Worm (Caenorhabditis elegans) whole organism, L1 larva: ENCODE results near the gene srab-1.

Experiments
- C16A3.4 ChIP-seq: fragments of 150-350 bp; optimal IDR thresholded peaks from 2 replicates; lab custom pipeline; 2014; ENCODE audit warnings: missing biosample characterization, missing genetic modification characterization
- C34B4.2 ChIP-seq: sonication (generic microtip); optimal IDR thresholded peaks from 2 replicates; lab custom pipeline; 2017; ENCODE audit warnings: mild to moderate bottlenecking, missing genetic modification characterization, missing compliant biosample characterization
- F16B12.6 ChIP-seq: fragments of 150-350 bp; optimal IDR thresholded peaks from 2 replicates; lab custom pipeline; 2014; ENCODE audit warnings: missing biosample characterization, missing genetic modification characterization
- aha-1 ChIP-seq: fragments of 150-350 bp; optimal IDR thresholded peaks from 2 replicates; lab custom pipeline; 2014; ENCODE audit warnings: missing biosample characterization, missing genetic modification characterization
- ama-1 ChIP-seq: fragments of 150-350 bp; optimal IDR thresholded peaks from 2 replicates; lab custom pipeline; 2014
- blmp-1 ChIP-seq: fragments of 150-350 bp; optimal IDR thresholded peaks from 2 replicates; lab custom pipeline; 2014; ENCODE audit warnings: missing biosample characterization, missing genetic modification characterization
- ceh-8 ChIP-seq: fragments of 200-800 bp; sonication (Bioruptor generic); optimal IDR thresholded peaks from 2 replicates; lab custom pipeline; 2018; ENCODE audit warnings: mild to moderate bottlenecking, missing genetic modification characterization, moderate library complexity, missing compliant biosample characterization
- efl-1 ChIP-seq, 4 experiments: fragments of 150-350 bp; optimal IDR thresholded peaks in 3 of 4; peaks in 1 of 4; 1 replicate in 1 of 4; 2 replicates in 3 of 4; lab custom pipeline; 2014; ENCODE audit warnings: missing biosample characterization in 2 of 4, missing genetic modification characterization in 2 of 4, missing genetic modification reagents in 2 of 4
- efl-3 ChIP-seq: fragments of 200-800 bp; sonication (Bioruptor generic); optimal IDR thresholded peaks from 2 replicates; lab custom pipeline; 2018; ENCODE audit warnings: mild to moderate bottlenecking, missing genetic modification characterization, missing compliant biosample characterization
- elt-2 ChIP-seq: sonication (generic microtip); optimal IDR thresholded peaks from 2 replicates; lab custom pipeline; 2016; ENCODE audit warnings: missing genetic modification characterization, mild to moderate bottlenecking, inconsistent platforms, missing compliant biosample characterization, missing genetic modification reagents
- ets-5 ChIP-seq: fragments of 200-800 bp; sonication (Bioruptor generic); IDR thresholded peaks from 2 replicates; pipeline ENCODE4 v1.3.6; 2022; ENCODE audit warnings: missing genetic modification characterization, missing compliant biosample characterization
- fkh-10 ChIP-seq: sonication (generic microtip); optimal IDR thresholded peaks from 2 replicates; lab custom pipeline; 2017; ENCODE audit warnings: missing biosample characterization, missing genetic modification reagents, missing genetic modification characterization
- fkh-4 ChIP-seq: sonication (generic microtip); optimal IDR thresholded peaks from 2 replicates; lab custom pipeline; 2016; ENCODE audit warnings: missing compliant biosample characterization, missing genetic modification characterization, borderline replicate concordance
- fos-1 ChIP-seq: fragments of 150-350 bp; optimal IDR thresholded peaks from 2 replicates; lab custom pipeline; 2014; ENCODE audit warnings: missing biosample characterization, missing genetic modification characterization
- irx-1 ChIP-seq: sonication (generic microtip); optimal IDR thresholded peaks from 2 replicates; lab custom pipeline; 2016; ENCODE audit warnings: missing genetic modification characterization, missing compliant biosample characterization
- jun-1 ChIP-seq: fragments of 150-350 bp; optimal IDR thresholded peaks from 2 replicates; lab custom pipeline; 2014; ENCODE audit warnings: missing biosample characterization, missing genetic modification reagents, missing genetic modification characterization
- lin-15B ChIP-seq: fragments of 150-350 bp; sonication (generic microtip); optimal IDR thresholded peaks from 3 replicates; lab custom pipeline; 2014; ENCODE audit warnings: missing biosample characterization, missing genetic modification characterization
- lin-35 ChIP-seq, 2 experiments: fragments of 150-350 bp; optimal IDR thresholded peaks; 2 replicates each; lab custom pipeline; 2014; ENCODE audit warnings: missing biosample characterization in 2 of 2, missing genetic modification characterization in 2 of 2, missing genetic modification reagents in 2 of 2
- lin-39 ChIP-seq: fragments of 150-350 bp; optimal IDR thresholded peaks from 2 replicates; lab custom pipeline; 2014; ENCODE audit warnings: missing biosample characterization, missing genetic modification reagents, missing genetic modification characterization
- lir-3 ChIP-seq: sonication (generic microtip); optimal IDR thresholded peaks from 2 replicates; lab custom pipeline; 2016; ENCODE audit warnings: mild to moderate bottlenecking, missing genetic modification characterization, moderate library complexity, missing compliant biosample characterization; ENCODE audit not compliant: poor library complexity
- lsy-2 ChIP-seq, 2 experiments: fragments of 150-350 bp; optimal IDR thresholded peaks; 2 replicates each; lab custom pipeline; 2014; ENCODE audit warnings: missing biosample characterization in 2 of 2, missing genetic modification characterization in 2 of 2
- mab-9 ChIP-seq: fragments of 200-800 bp; sonication (Bioruptor generic); IDR thresholded peaks from 2 replicates; pipeline ENCODE4 v1.3.6; 2022; ENCODE audit warnings: missing genetic modification reagents, missing genetic modification characterization, missing compliant biosample characterization
- mdl-1 ChIP-seq, 2 experiments: fragments of 150-350 bp; optimal IDR thresholded peaks; 2 replicates each; lab custom pipeline; 2014 to 2017; ENCODE audit warnings: missing biosample characterization in 2 of 2, missing genetic modification characterization in 2 of 2, inconsistent platforms in 1 of 2
- mef-2 ChIP-seq: fragments of 150-350 bp; optimal IDR thresholded peaks from 2 replicates; lab custom pipeline; 2014; ENCODE audit warnings: missing biosample characterization, missing genetic modification characterization
- mep-1 ChIP-seq: fragments of 150-350 bp; optimal IDR thresholded peaks from 2 replicates; lab custom pipeline; 2014; ENCODE audit warnings: missing biosample characterization, missing genetic modification characterization
- nhr-76 ChIP-seq: sonication (generic microtip); optimal IDR thresholded peaks from 2 replicates; lab custom pipeline; 2017; ENCODE audit warnings: missing biosample characterization, missing genetic modification characterization
- nhr-85 ChIP-seq: sonication (generic microtip); peaks from one replicate; lab custom pipeline; 2016; ENCODE audit warnings: missing genetic modification characterization, inconsistent platforms, missing compliant biosample characterization
- nhr-90 ChIP-seq: sonication (generic microtip); optimal IDR thresholded peaks from 2 replicates; lab custom pipeline; 2016; ENCODE audit warnings: mild to moderate bottlenecking, missing genetic modification characterization, missing compliant biosample characterization; ENCODE audit not compliant: poor library complexity
- rnt-1 ChIP-seq: sonication (generic microtip); optimal IDR thresholded peaks from 2 replicates; lab custom pipeline; 2016; ENCODE audit warnings: mild to moderate bottlenecking, missing genetic modification characterization, moderate library complexity, missing compliant biosample characterization
- snpc-4 ChIP-seq: fragments of 150-350 bp; optimal IDR thresholded peaks from 2 replicates; lab custom pipeline; 2014; ENCODE audit warnings: missing biosample characterization, missing genetic modification characterization
- sox-4 ChIP-seq: sonication (generic microtip); optimal IDR thresholded peaks from 2 replicates; lab custom pipeline; 2016; ENCODE audit warnings: missing genetic modification characterization, missing compliant biosample characterization
- sptf-1 ChIP-seq: fragments of 150-350 bp; optimal IDR thresholded peaks from 2 replicates; lab custom pipeline; 2014; ENCODE audit warnings: missing biosample characterization, missing genetic modification characterization
- sup-37 ChIP-seq: fragments of 200-800 bp; sonication (Bioruptor generic); optimal IDR thresholded peaks from 2 replicates; lab custom pipeline; 2018; ENCODE audit warnings: mild to moderate bottlenecking, missing genetic modification characterization, missing compliant biosample characterization
- tlp-1 ChIP-seq: fragments of 150-350 bp; optimal IDR thresholded peaks from 2 replicates; lab custom pipeline; 2014; ENCODE audit warnings: missing biosample characterization, missing genetic modification characterization
- unc-130 ChIP-seq: fragments of 150-350 bp; optimal IDR thresholded peaks from 2 replicates; lab custom pipeline; 2017; ENCODE audit warnings: missing biosample characterization, missing genetic modification characterization, inconsistent platforms
- unc-62 ChIP-seq: fragments of 150-350 bp; optimal IDR thresholded peaks from 2 replicates; lab custom pipeline; 2014; ENCODE audit warnings: missing biosample characterization, missing genetic modification reagents, missing genetic modification characterization
- vab-15 ChIP-seq: sonication (generic microtip); optimal IDR thresholded peaks from 2 replicates; lab custom pipeline; 2017; ENCODE audit warnings: missing genotype, mild to moderate bottlenecking, missing genetic modification characterization, missing compliant biosample characterization
- xbp-1 ChIP-seq: sonication (generic microtip); optimal IDR thresholded peaks from 2 replicates; lab custom pipeline; 2016; ENCODE audit warnings: missing genetic modification characterization, missing compliant biosample characterization

srab-1 gene

ce11 chrV:5130018-5130417, 28.1 kb upstream of the srab-1 start, which contains the start of gene F14F9.8:
Gene F14F9.8, plus strand, starts transcription at chrV:5130318.
- TF ChIP-seq fkh-4 (tag; lab: Kevin White, UChicago) (no peak), mef-2 (tag; lab: Kevin White, UChicago) (no peak), C34B4.2 (tag; lab: Kevin White, UChicago) (no peak), mab-9 (GFP tag; lab: Robert Waterston, UW) (no peak), snpc-4 (tag; lab: Kevin White, UChicago) (no peak), elt-2 (tag; lab: Kevin White, UChicago) (no peak), irx-1 (tag; lab: Kevin White, UChicago) (no peak), F16B12.6 (tag; lab: Kevin White, UChicago) (no peak), blmp-1 (tag; lab: Kevin White, UChicago) (peak; percentile 16), jun-1 (tag; lab: Kevin White, UChicago) (no peak), nhr-76 (tag; lab: Kevin White, UChicago) (no peak), nhr-85 (tag; lab: Kevin White, UChicago) (peak; percentile 72), sptf-1 (tag; lab: Kevin White, UChicago) (no peak), xbp-1 (tag; lab: Kevin White, UChicago) (no peak)
- TF ChIP-seq, all 84 proteins: peak for 2

- TF ChIP-seq lin-15B (tag; lab: Kevin White, UChicago), result no peak
- no peak for TF ChIP-seq fos-1
- TF ChIP-seq nhr-76 (tag; lab: Kevin White, UChicago), result no peak
- TF ChIP-seq fkh-10, result peak; percentile 81
- TF ChIP-seq ceh-8, result no peak
- no peak for TF ChIP-seq vab-15 (tag; lab: Kevin White, UChicago)
- TF ChIP-seq tlp-1 (tag; lab: Kevin White, UChicago), result no peak
Observed at ce11 chrV:5126793-5127192, 24.9 kb upstream of the srab-1 start, which contains the start of gene F14F9.5. Gene F14F9.5, plus strand, starts transcription at chrV:5127093.

- TF ChIP-seq lin-35 (GFP tag; optimal IDR thresholded peaks at IDR 0.05; lab: Kevin White, UChicago) (no peak), efl-3 (no peak)
Observed at ce11 chrV:5119679-5120078, 17.8 kb upstream of the srab-1 start, which contains the start of gene sid-1. Gene sid-1, plus strand, starts transcription at chrV:5119970.

ce11 chrV:5119109-5119508, 17.2 kb upstream of the srab-1 start, which contains the start of gene C04F5.9:
Gene C04F5.9, minus strand, starts transcription at chrV:5119209.
- TF ChIP-seq unc-130 (tag; lab: Kevin White, UChicago) (no peak), efl-1 (optimal IDR thresholded peaks at IDR 0.05; lab: Kevin White, UChicago) (peak in 1 of 2 experiments; percentile 9), efl-1 (GFP tag; optimal IDR thresholded peaks at IDR 0.05 in 1 of 2; lab: Kevin White, UChicago) (no peak), lsy-2 (tag; optimal IDR thresholded peaks at IDR 0.05; lab: Kevin White, UChicago) (peak in 1 of 2 experiments; percentile 8), sox-4 (tag; lab: Kevin White, UChicago) (no peak), rnt-1 (tag; lab: Kevin White, UChicago) (no peak), lir-3 (tag; lab: Kevin White, UChicago) (no peak), lin-39 (no peak), snpc-4 (tag; lab: Kevin White, UChicago) (no peak), mep-1 (no peak), mdl-1 (tag; optimal IDR thresholded peaks at IDR 0.05; lab: Kevin White, UChicago) (no peak), C16A3.4 (tag; lab: Kevin White, UChicago) (no peak), ets-5 (no peak), sup-37 (GFP tag; lab: Kevin White, UChicago) (no peak), unc-62 (GFP tag; lab: Kevin White, UChicago) (no peak)

- TF ChIP-seq aha-1 (tag; lab: Kevin White, UChicago) (no peak), nhr-90 (tag; lab: Kevin White, UChicago) (no peak), ama-1 (lab: Kevin White, UChicago) (no peak)
Observed at ce11 chrV:5113654-5114053, 11.7 kb upstream of the srab-1 start, which contains the start of gene C04F5.8. Gene C04F5.8, minus strand, starts transcription at chrV:5113754.
